Worm (Caenorhabditis elegans) whole organism, L4/young adult: ENCODE results near the gene fubl-3.

Experiments used
- W03F9.2 ChIP-seq: fragments of 150-350 bp; optimal IDR thresholded peaks from 2 replicates; lab custom pipeline; 2014; ENCODE audit warnings: missing biosample characterization, missing genetic modification characterization
- dao-5 ChIP-seq: sonication (generic microtip); optimal IDR thresholded peaks from 2 replicates; lab custom pipeline; 2016; ENCODE audit warnings: missing genotype, missing genetic modification characterization, moderate library complexity, missing compliant biosample characterization
- him-1 ChIP-seq: sonication (generic microtip); optimal IDR thresholded peaks from 2 replicates; lab custom pipeline; 2016; ENCODE audit warnings: missing genotype, missing genetic modification reagents, missing genetic modification characterization, missing compliant biosample characterization

Gene fubl-3

ce11 chrX:17486735-17487134, 52.5 kb downstream of the fubl-3 start, which contains the start of gene npr-24:
TSS of gene npr-24 (minus strand) at chrX:17486835.
- TF ChIP-seq him-1 (no peak), W03F9.2 (tag; lab: Kevin White, UChicago) (no peak), dao-5 (tag; lab: Kevin White, UChicago) (no peak)
